Worm (Caenorhabditis elegans) whole organism, L4/young adult: ENCODE results near the gene C54C6.11.

Experiments used
- W03F9.2 ChIP-seq: fragments of 150-350 bp; optimal IDR thresholded peaks from 2 replicates; lab custom pipeline; 2014; ENCODE audit warnings: missing biosample characterization, missing genetic modification characterization
- dao-5 ChIP-seq: sonication (generic microtip); optimal IDR thresholded peaks from 2 replicates; lab custom pipeline; 2016; ENCODE audit warnings: missing genotype, missing genetic modification characterization, moderate library complexity, missing compliant biosample characterization

ce11 chrIII:3532035-3532434 lies 16.1 kb upstream of the C54C6.11 start:
- TF ChIP-seq dao-5 (tag; lab: Kevin White, UChicago) (no peak), W03F9.2 (tag; lab: Kevin White, UChicago) (no peak)
